Worm (Caenorhabditis elegans) whole organism, midembryonic: Measurements from ENCODE around the gene grl-13.

Experiments
- T22C8.4 ChIP-seq: fragments of 200-800 bp; sonication (Bioruptor generic); IDR thresholded peaks from 2 replicates; pipeline ENCODE4 v1.3.6; 2022; ENCODE audit warnings: missing genetic modification characterization, missing compliant biosample characterization
- cog-1 ChIP-seq: sonication (generic microtip); optimal IDR thresholded peaks from 2 replicates; lab custom pipeline; 2016; ENCODE audit warnings: missing genetic modification characterization, missing compliant biosample characterization
- flt-1 ChIP-seq: fragments of 200-800 bp; sonication (Bioruptor generic); IDR thresholded peaks from 2 replicates; pipeline ENCODE4 v1.3.6; 2022; ENCODE audit warnings: missing genetic modification characterization, missing compliant biosample characterization
- klf-2 ChIP-seq: fragments of 200-800 bp; sonication (Bioruptor generic); conservative IDR thresholded peaks from 2 replicates; pipeline ENCODE4 v1.3.6; 2022; ENCODE audit warnings: missing genetic modification reagents, missing genetic modification characterization, missing compliant biosample characterization
- med-1 ChIP-seq: sonication (generic microtip); optimal IDR thresholded peaks from 2 replicates; lab custom pipeline; 2017; ENCODE audit warnings: missing genetic modification characterization, mild to moderate bottlenecking, missing compliant biosample characterization, antibody characterized with exemption, missing genetic modification reagents; ENCODE audit not compliant: insufficient read depth
- tab-1 ChIP-seq: fragments of 200-800 bp; sonication (Bioruptor generic); IDR thresholded peaks from 2 replicates; pipeline ENCODE4 v1.3.6; 2022; ENCODE audit warnings: missing genetic modification characterization, missing compliant biosample characterization

- TF ChIP-seq med-1 (GFP tag; lab: Kevin White, UChicago) (no peak), cog-1 (tag; lab: Kevin White, UChicago) (no peak), tab-1 (GFP tag; lab: Robert Waterston, UW) (no peak), T22C8.4 (GFP tag; lab: Robert Waterston, UW) (no peak), flt-1 (GFP tag; lab: Robert Waterston, UW) (no peak), klf-2 (no peak)
Observed at ce11 chrV:4386173-4386572, 21.8 kb upstream of the grl-13 start, which contains the start of gene F13A2.10.
